Worm (Caenorhabditis elegans) whole organism, mixed stage, embryonic: ENCODE measurements around the gene nhr-252.

Experiments
- drap-1 ChIP-seq: fragments of 200-800 bp; sonication (Bioruptor generic); optimal IDR thresholded peaks from 3 replicates; lab custom pipeline; 2018; ENCODE audit warnings: mild to moderate bottlenecking, missing genetic modification characterization, missing compliant biosample characterization
- elt-1 ChIP-seq: sonication (generic microtip); optimal IDR thresholded peaks from 2 replicates; lab custom pipeline; 2017; ENCODE audit warnings: missing genetic modification characterization, mild to moderate bottlenecking, missing compliant biosample characterization, antibody characterized with exemption, moderate library complexity, borderline replicate concordance; ENCODE audit not compliant: insufficient read depth
- elt-3 ChIP-seq: fragments of 150-350 bp; optimal IDR thresholded peaks from 2 replicates; lab custom pipeline; 2014; ENCODE audit warnings: missing biosample characterization, missing genetic modification characterization
- flh-1 ChIP-seq: fragments of 200-800 bp; sonication (Bioruptor generic); optimal IDR thresholded peaks from 2 replicates; lab custom pipeline; 2018; ENCODE audit warnings: mild to moderate bottlenecking, missing genetic modification characterization, moderate library complexity, missing compliant biosample characterization
- lsy-2 ChIP-seq: fragments of 150-350 bp; optimal IDR thresholded peaks from 2 replicates; lab custom pipeline; 2014; ENCODE audit warnings: missing biosample characterization, missing genetic modification characterization
- nhr-28 ChIP-seq: fragments of 150-350 bp; optimal IDR thresholded peaks from 2 replicates; lab custom pipeline; 2014; ENCODE audit warnings: missing biosample characterization, missing genetic modification characterization

ce11 chrV:446574-446973, 42.2 kb downstream of the nhr-252 start, which contains the start of gene srh-34:
- no peak for TF ChIP-seq elt-3 (tag; lab: Kevin White, UChicago)
- no peak for TF ChIP-seq nhr-28
- no peak for TF ChIP-seq lsy-2 (tag; lab: Kevin White, UChicago)
- no peak for TF ChIP-seq elt-1 (tag; lab: Kevin White, UChicago)
- TF ChIP-seq drap-1 = no peak
- no peak for TF ChIP-seq flh-1 (GFP tag; lab: Kevin White, UChicago)
